Fruit fly (Drosophila melanogaster) whole organism, wandering third instar larva: ENCODE results near the gene CG43844.

Experiments used
- Abd-B ChIP-seq: fragments of >200 bp; optimal IDR thresholded peaks from 2 replicates; lab custom pipeline; 2017; ENCODE audit warnings: missing biosample characterization, missing genetic modification characterization
- Hr83 ChIP-seq: fragments of 200-300 bp; sonication (Bioruptor generic); optimal IDR thresholded peaks from 2 replicates; lab custom pipeline; 2016; ENCODE audit warnings: missing biosample characterization, mild to moderate bottlenecking, missing genetic modification characterization, moderate library complexity; ENCODE audit not compliant: poor library complexity, severe bottlenecking
- Jra ChIP-seq: sonication (Bioruptor generic); optimal IDR thresholded peaks from 2 replicates; lab custom pipeline; 2016; ENCODE audit warnings: missing biosample characterization, missing genetic modification characterization
- Myc ChIP-seq: fragments of >200 bp; optimal IDR thresholded peaks from 2 replicates; lab custom pipeline; 2017
- Vsx2 ChIP-seq: fragments of 200-300, 225-300 bp; sonication (Bioruptor generic); optimal IDR thresholded peaks from 2 replicates; lab custom pipeline; 2018; ENCODE audit warnings: missing biosample characterization, missing genetic modification characterization; ENCODE audit not compliant: partially characterized antibody
- dl ChIP-seq, 2 experiments: fragments of 175-275, 200-275 bp in 1 of 2; fragments of 200-275 bp in 1 of 2; sonication (Bioruptor generic); optimal IDR thresholded peaks; lab custom pipeline; 2018; ENCODE audit warnings: mild to moderate bottlenecking in 2 of 2, missing biosample characterization in 2 of 2, missing genetic modification characterization in 2 of 2, moderate library complexity in 2 of 2; ENCODE audit not compliant: partially characterized antibody in 2 of 2, insufficient read depth in 1 of 2
- foxo ChIP-seq, 2 experiments: fragments of 200-800 bp; sonication (Bioruptor generic); optimal IDR thresholded peaks; 2 replicates in 1 of 2; 3 replicates in 1 of 2; lab custom pipeline; 2016 to 2017; ENCODE audit warnings: missing biosample characterization in 2 of 2, missing genetic modification characterization in 2 of 2
- h ChIP-seq: fragments of 200-800 bp; sonication (Bioruptor generic); optimal IDR thresholded peaks from 3 replicates; lab custom pipeline; 2016; ENCODE audit warnings: missing biosample characterization, mild to moderate bottlenecking, missing genetic modification characterization
- psq ChIP-seq: fragments of 200-800 bp; sonication (Bioruptor generic); optimal IDR thresholded peaks from 3 replicates; lab custom pipeline; 2017; ENCODE audit warnings: missing biosample characterization, mild to moderate bottlenecking, missing genetic modification characterization, moderate library complexity
- sv ChIP-seq: fragments of 200-800 bp; sonication (Bioruptor generic); optimal IDR thresholded peaks from 3 replicates; lab custom pipeline; 2016; ENCODE audit warnings: missing biosample characterization, missing genetic modification characterization
- usp ChIP-seq: fragments of >200 bp; optimal IDR thresholded peaks from 2 replicates; lab custom pipeline; 2017; ENCODE audit warnings: missing biosample characterization, missing genetic modification characterization
- woc ChIP-seq: sonication (Bioruptor generic); optimal IDR thresholded peaks from 2 replicates; lab custom pipeline; 2016; ENCODE audit warnings: missing biosample characterization, mild to moderate bottlenecking, missing genetic modification characterization

DNA sequence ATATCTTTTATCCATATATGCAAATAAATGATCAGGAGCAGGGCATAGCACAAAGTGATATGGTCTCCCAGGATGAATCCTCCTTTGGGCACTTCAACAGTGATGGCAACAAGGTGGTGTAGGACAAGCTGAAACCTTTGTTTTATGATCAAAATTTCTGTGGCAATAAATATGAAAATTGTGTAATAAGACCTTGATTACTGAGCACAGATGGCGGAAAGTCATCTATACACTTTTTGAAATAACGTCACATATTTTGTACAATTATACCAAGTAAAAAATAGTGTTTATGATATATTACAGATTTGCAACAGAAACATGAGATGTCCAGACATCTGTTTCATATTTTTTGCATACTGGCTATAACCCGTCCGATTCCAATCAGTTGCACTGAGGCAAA lies 8.8 kb upstream of the CG43844 start, which contains the start of gene CG31465:
- no peak for TF ChIP-seq Vsx2 (GFP tag; lab: Kevin White, UChicago)
- TF ChIP-seq woc (GFP tag; lab: Kevin White, UChicago) = no peak
- no peak for TF ChIP-seq foxo (GFP tag; optimal IDR thresholded peaks at IDR 0.05; lab: Kevin White, UChicago)
- no peak for TF ChIP-seq Jra (GFP tag; lab: Kevin White, UChicago)
- TF ChIP-seq Hr83 (GFP tag; lab: Kevin White, UChicago) = no peak
- no peak for TF ChIP-seq Myc (lab: Kevin White, UChicago)
- TF ChIP-seq Abd-B = no peak
- no peak for TF ChIP-seq psq (GFP tag; lab: Kevin White, UChicago)
- TF ChIP-seq dl (GFP tag; optimal IDR thresholded peaks at IDR 0.05; lab: Kevin White, UChicago; ENCODE audit: insufficient read depth in 1 of 2, partially characterized antibody in 2 of 2) = no peak
- TF ChIP-seq h = no peak
- TF ChIP-seq sv (GFP tag; lab: Kevin White, UChicago) = no peak
- TF ChIP-seq usp (GFP tag; lab: Kevin White, UChicago) = no peak
